Worm (Caenorhabditis elegans) whole organism, dauer: Measurements from ENCODE around the gene col-142.

ENCODE experiments used
- unc-62 ChIP-seq: sonication (generic microtip); optimal IDR thresholded peaks from 2 replicates; lab custom pipeline; 2017; ENCODE audit warnings: missing biosample characterization, missing genetic modification reagents, missing genetic modification characterization

col-142 gene

ce11 chrV:6874735-6875134 lies 43.8 kb downstream of the col-142 start:
- TF ChIP-seq unc-62 (GFP tag; lab: Kevin White, UChicago) = no peak

ce11 chrV:6875795-6876194 lies 44.8 kb downstream of the col-142 start:
- TF ChIP-seq unc-62 (GFP tag; lab: Kevin White, UChicago) = no peak

ce11 chrV:6876763-6877515 lies 46.0 kb downstream of the col-142 start:
- no peak for TF ChIP-seq unc-62 (GFP tag; lab: Kevin White, UChicago)

- no peak for TF ChIP-seq unc-62 (GFP tag; lab: Kevin White, UChicago)
Observed at ce11 chrV:6878559-6878958, 47.6 kb downstream of the col-142 start.

- no peak for TF ChIP-seq unc-62 (GFP tag; lab: Kevin White, UChicago)
Observed at ce11 chrV:6879490-6879889, 48.5 kb downstream of the col-142 start.

ce11 chrV:6880623-6881022 lies 49.6 kb downstream of the col-142 start:
- TF ChIP-seq unc-62 (GFP tag; lab: Kevin White, UChicago) = no peak

- TF ChIP-seq unc-62 (GFP tag; lab: Kevin White, UChicago) = no peak
Observed at ce11 chrV:6881038-6881437, 50.1 kb downstream of the col-142 start, which contains the start of gene unc-70. Gene unc-70 (plus strand): TSS chrV:6881338.

ce11 chrV:6881735-6882134 lies 50.8 kb downstream of the col-142 start:
- no peak for TF ChIP-seq unc-62 (GFP tag; lab: Kevin White, UChicago)
